Worm (Caenorhabditis elegans) whole organism, L4 larva: ENCODE measurements around the gene K01F9.2.

ENCODE experiments used
- F26F4.8 ChIP-seq: fragments of 200-800 bp; sonication (Bioruptor generic); conservative IDR thresholded peaks from 2 replicates; pipeline ENCODE4 v1.3.6; 2022; ENCODE audit warnings: missing genetic modification characterization, missing compliant biosample characterization
- F37D6.2 ChIP-seq: sonication (generic microtip); optimal IDR thresholded peaks from 2 replicates; lab custom pipeline; 2016; ENCODE audit warnings: mild to moderate bottlenecking, missing genetic modification characterization, missing compliant biosample characterization
- R02D3.7 ChIP-seq: fragments of 150-350 bp; sonication (generic microtip); optimal IDR thresholded peaks from 3 replicates; lab custom pipeline; 2014; ENCODE audit warnings: missing biosample characterization, missing genetic modification characterization
- T26A8.4 ChIP-seq: fragments of 200-800 bp; sonication (Bioruptor generic); IDR thresholded peaks from 2 replicates; pipeline ENCODE4 v1.3.6; 2022; ENCODE audit warnings: missing genetic modification characterization, missing compliant biosample characterization
- Y75B8A.6 ChIP-seq: fragments of 200-800 bp; sonication (Bioruptor generic); IDR thresholded peaks from 2 replicates; pipeline ENCODE4 v1.3.6; 2022; ENCODE audit warnings: missing genetic modification reagents, missing genetic modification characterization, missing compliant biosample characterization
- aly-2 ChIP-seq: sonication (generic microtip); optimal IDR thresholded peaks from 2 replicates; lab custom pipeline; 2018; ENCODE audit warnings: missing biosample characterization, missing genetic modification characterization
- ama-1 ChIP-seq: fragments of 150-350 bp; optimal IDR thresholded peaks from 2 replicates; lab custom pipeline; 2014; ENCODE audit warnings: inconsistent platforms, mixed read lengths
- arid-1 ChIP-seq: fragments of 200-800 bp; sonication (Bioruptor generic); conservative IDR thresholded peaks from 2 replicates; pipeline ENCODE4 v1.3.6; 2022; ENCODE audit warnings: missing genetic modification reagents, missing genetic modification characterization, missing compliant biosample characterization
- ceh-32 ChIP-seq: sonication (generic microtip); optimal IDR thresholded peaks from 2 replicates; lab custom pipeline; 2016; ENCODE audit warnings: mild to moderate bottlenecking, missing genetic modification characterization, missing compliant biosample characterization; ENCODE audit not compliant: poor library complexity
- cey-2 ChIP-seq: sonication (generic microtip); optimal IDR thresholded peaks from 3 replicates; lab custom pipeline; 2017; ENCODE audit warnings: missing genetic modification characterization, mild to moderate bottlenecking, missing compliant biosample characterization, antibody characterized with exemption, borderline replicate concordance; ENCODE audit not compliant: insufficient read depth
- ctbp-1 ChIP-seq: fragments of 200-800 bp; sonication (Bioruptor generic); IDR thresholded peaks from 2 replicates; pipeline ENCODE4 v1.3.6; 2022; ENCODE audit warnings: missing genetic modification reagents, missing genetic modification characterization, missing compliant biosample characterization
- daf-16 ChIP-seq, 3 experiments: sonication (generic microtip); optimal IDR thresholded peaks; 2 replicates each; lab custom pipeline; 2016 to 2017; ENCODE audit warnings: missing genetic modification characterization in 3 of 3, missing genetic modification reagents in 3 of 3, mild to moderate bottlenecking in 2 of 3, missing compliant biosample characterization in 2 of 3, missing biosample characterization in 1 of 3, moderate library complexity in 1 of 3
- duxl-1 ChIP-seq: sonication (generic microtip); optimal IDR thresholded peaks from 2 replicates; lab custom pipeline; 2016; ENCODE audit warnings: mild to moderate bottlenecking, missing genetic modification characterization, moderate library complexity, missing compliant biosample characterization; ENCODE audit not compliant: poor library complexity
- egl-43 ChIP-seq: fragments of 200-800 bp; sonication (Bioruptor generic); IDR thresholded peaks from 2 replicates; pipeline ENCODE4 v1.3.6; 2022; ENCODE audit warnings: missing genetic modification reagents, missing genetic modification characterization, missing compliant biosample characterization
- gei-8 ChIP-seq: fragments of 200-800 bp; sonication (Bioruptor generic); optimal IDR thresholded peaks from 2 replicates; lab custom pipeline; 2018; ENCODE audit warnings: mild to moderate bottlenecking, missing genetic modification characterization, missing compliant biosample characterization
- hlh-11 ChIP-seq: fragments of 200-800 bp; sonication (Bioruptor generic); optimal IDR thresholded peaks from 2 replicates; lab custom pipeline; 2018; ENCODE audit warnings: mild to moderate bottlenecking, missing genetic modification characterization, missing compliant biosample characterization
- hmg-1.1 ChIP-seq: fragments of 200-800 bp; sonication (Bioruptor generic); IDR thresholded peaks from 2 replicates; pipeline ENCODE4 v1.3.6; 2022; ENCODE audit warnings: missing genetic modification reagents, missing genetic modification characterization, missing compliant biosample characterization
- jun-1 ChIP-seq: fragments of 150-350 bp; optimal IDR thresholded peaks from 2 replicates; lab custom pipeline; 2014; ENCODE audit warnings: missing biosample characterization, missing genetic modification reagents, missing genetic modification characterization
- lim-7 ChIP-seq: fragments of 200-800 bp; sonication (Bioruptor generic); IDR thresholded peaks from 2 replicates; pipeline ENCODE4 v1.3.6; 2022; ENCODE audit warnings: missing genetic modification characterization, missing compliant biosample characterization
- lin-13 ChIP-seq: fragments of 150-350 bp; optimal IDR thresholded peaks from 2 replicates; lab custom pipeline; 2014; ENCODE audit warnings: missing biosample characterization, missing genetic modification reagents, missing genetic modification characterization
- lin-38 ChIP-seq: fragments of 200-800 bp; sonication (Bioruptor generic); IDR thresholded peaks from 2 replicates; pipeline ENCODE4 v1.3.6; 2022; ENCODE audit warnings: missing genetic modification reagents, missing genetic modification characterization, missing compliant biosample characterization
- lin-39 ChIP-seq: fragments of 150-350 bp; optimal IDR thresholded peaks from 2 replicates; lab custom pipeline; 2014; ENCODE audit warnings: missing biosample characterization, missing genetic modification reagents, missing genetic modification characterization
- madf-9 ChIP-seq: fragments of 200-800 bp; sonication (Bioruptor generic); conservative IDR thresholded peaks from 2 replicates; pipeline ENCODE4 v1.3.6; 2022; ENCODE audit warnings: missing genetic modification reagents, missing genetic modification characterization, missing compliant biosample characterization
- mep-1 ChIP-seq: fragments of 150-350 bp; sonication (generic microtip); optimal IDR thresholded peaks from 3 replicates; lab custom pipeline; 2014; ENCODE audit warnings: missing biosample characterization, missing genetic modification characterization
- nhr-10 ChIP-seq: fragments of 150-350 bp; optimal IDR thresholded peaks from 2 replicates; lab custom pipeline; 2014; ENCODE audit warnings: missing biosample characterization, missing genetic modification characterization
- nhr-102 ChIP-seq: sonication (generic microtip); optimal IDR thresholded peaks from 2 replicates; lab custom pipeline; 2016; ENCODE audit warnings: mild to moderate bottlenecking, missing genetic modification characterization, moderate library complexity, missing compliant biosample characterization
- nhr-25 ChIP-seq: sonication (generic microtip); optimal IDR thresholded peaks from 2 replicates; lab custom pipeline; 2017; ENCODE audit warnings: missing genetic modification characterization, mild to moderate bottlenecking, missing compliant biosample characterization, antibody characterized with exemption, moderate library complexity, borderline replicate concordance; ENCODE audit not compliant: insufficient read depth
- pha-4 ChIP-seq, 2 experiments: fragments of 150-350 bp in 1 of 2; fragments of 200-800 bp in 1 of 2; sonication (Bioruptor generic) in 1 of 2; IDR thresholded peaks in 1 of 2; optimal IDR thresholded peaks in 1 of 2; 2 replicates each; pipeline versions ENCODE4 v1.3.6 to Lab custom; 2014 to 2022; ENCODE audit warnings: missing genetic modification characterization in 2 of 2, missing genetic modification reagents in 2 of 2, missing biosample characterization in 1 of 2, missing compliant biosample characterization in 1 of 2
- php-3 ChIP-seq: fragments of 200-800 bp; sonication (Bioruptor generic); IDR thresholded peaks from 2 replicates; pipeline ENCODE4 v1.3.6; 2022; ENCODE audit warnings: missing genetic modification reagents, missing genetic modification characterization, missing compliant biosample characterization
- rbr-2 ChIP-seq: sonication (generic microtip); optimal IDR thresholded peaks from 2 replicates; lab custom pipeline; 2016; ENCODE audit warnings: missing genotype, missing genetic modification characterization, missing compliant biosample characterization
- saeg-2 ChIP-seq: fragments of 200-800 bp; sonication (Bioruptor generic); IDR thresholded peaks from 2 replicates; pipeline ENCODE4 v1.3.6; 2022; ENCODE audit warnings: missing genetic modification reagents, missing genetic modification characterization, missing compliant biosample characterization
- sdz-12 ChIP-seq: fragments of 200-800 bp; sonication (Bioruptor generic); optimal IDR thresholded peaks from 2 replicates; lab custom pipeline; 2018; ENCODE audit warnings: mild to moderate bottlenecking, missing genetic modification characterization, missing compliant biosample characterization
- snpc-1.2 ChIP-seq: fragments of 200-800 bp; sonication (Bioruptor generic); IDR thresholded peaks from 2 replicates; pipeline ENCODE4 v1.3.6; 2022; ENCODE audit warnings: missing genetic modification reagents, missing genetic modification characterization, missing compliant biosample characterization
- spr-3 ChIP-seq: fragments of 200-800 bp; sonication (Bioruptor generic); optimal IDR thresholded peaks from 2 replicates; lab custom pipeline; 2018; ENCODE audit warnings: mild to moderate bottlenecking, missing genetic modification characterization, missing compliant biosample characterization
- unc-39 ChIP-seq: sonication (generic microtip); optimal IDR thresholded peaks from 2 replicates; lab custom pipeline; 2017; ENCODE audit warnings: missing biosample characterization, missing genetic modification characterization
- vab-7 ChIP-seq: fragments of 200-800 bp; sonication (Bioruptor generic); IDR thresholded peaks from 2 replicates; pipeline ENCODE4 v1.3.6; 2022; ENCODE audit warnings: missing genetic modification reagents, missing genetic modification characterization, missing compliant biosample characterization
- zip-11 ChIP-seq: fragments of 200-800 bp; sonication (Bioruptor generic); IDR thresholded peaks from 2 replicates; pipeline ENCODE4 v1.3.6; 2022; ENCODE audit warnings: missing genetic modification characterization, missing compliant biosample characterization
- zip-2 ChIP-seq: fragments of 150-350 bp; optimal IDR thresholded peaks from 2 replicates; lab custom pipeline; 2014; ENCODE audit warnings: missing biosample characterization, missing genetic modification characterization
- ztf-11 ChIP-seq: fragments of 150-350 bp; optimal IDR thresholded peaks from 2 replicates; lab custom pipeline; 2014; ENCODE audit warnings: missing biosample characterization, missing genetic modification characterization
- ztf-7 ChIP-seq: fragments of 150-350 bp; optimal IDR thresholded peaks from 2 replicates; lab custom pipeline; 2014; ENCODE audit warnings: missing biosample characterization, missing genetic modification characterization

Gene K01F9.2

DNA sequence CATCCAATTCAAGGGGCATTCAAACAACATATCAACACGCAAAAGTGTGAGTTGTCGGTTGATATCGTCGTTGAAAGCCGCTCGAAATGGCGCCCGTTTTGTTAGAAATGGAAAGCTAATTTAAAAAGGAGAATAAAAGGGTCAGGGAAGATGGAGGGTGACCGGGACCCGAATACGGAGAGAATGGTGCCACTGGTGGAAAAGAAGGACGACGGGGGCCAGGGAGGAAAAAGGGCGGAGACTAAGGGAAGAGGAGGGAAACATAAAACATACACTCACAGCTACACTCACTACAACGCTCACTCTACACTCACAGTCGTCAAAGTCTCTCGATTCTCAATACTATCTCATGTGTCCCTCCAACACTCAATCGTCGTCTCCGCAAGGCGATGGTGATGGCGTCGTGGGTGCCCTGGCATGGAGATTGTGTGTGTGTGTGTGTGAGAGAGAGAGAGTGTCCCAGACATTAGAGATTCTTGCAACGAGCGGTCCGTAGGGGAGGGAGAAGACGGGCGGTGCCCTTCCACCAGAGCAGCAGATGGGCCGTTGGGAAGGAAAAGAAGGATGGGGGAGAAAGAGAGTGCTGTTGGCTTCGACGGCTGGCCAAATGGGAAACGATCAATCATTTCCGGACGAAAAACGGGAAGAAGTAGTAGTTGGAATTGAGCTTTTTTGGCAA, 2.8 kb downstream of the K01F9.2 start (continued):
- no peak for TF ChIP-seq duxl-1 (tag; lab: Kevin White, UChicago)
- peak; percentile 12 for TF ChIP-seq nhr-25 (tag; lab: Kevin White, UChicago)
- peak; percentile 43 for TF ChIP-seq lin-13 (GFP tag; lab: Kevin White, UChicago)
- peak in 1 of 2 experiments; percentile 62 for TF ChIP-seq daf-16 (GFP tag; optimal IDR thresholded peaks at IDR 0.05; lab: Kevin White, UChicago)
- no peak for TF ChIP-seq daf-16 (tag; optimal IDR thresholded peaks at IDR 0.05; lab: Kevin White, UChicago)

DNA sequence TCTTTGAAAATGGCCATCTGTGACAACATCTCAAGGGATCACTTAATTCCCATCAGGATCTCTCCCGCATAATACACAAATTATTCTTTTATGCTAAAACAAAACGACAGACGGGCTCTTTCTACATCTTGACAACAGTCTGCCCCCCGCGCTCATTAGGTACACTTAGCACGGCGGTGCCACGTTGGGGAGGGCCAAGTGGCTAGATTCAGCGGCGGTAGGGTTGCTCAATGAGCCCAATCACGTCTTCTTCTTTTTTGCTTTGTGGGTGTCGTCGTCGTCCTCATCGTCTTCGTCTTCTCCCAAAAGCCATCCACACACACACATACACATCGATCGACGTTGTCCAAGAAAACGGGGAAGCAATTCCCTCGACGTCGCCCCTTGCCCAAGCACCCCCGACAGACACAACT, 3.9 kb downstream of the K01F9.2 start:
- TF ChIP-seq lim-7, result peak; percentile 33; the same call in 1 of the 2 replicates
- no peak for TF ChIP-seq snpc-1.2 (GFP tag; lab: Robert Waterston, UW)
- TF ChIP-seq R02D3.7 (tag; lab: Kevin White, UChicago), result no peak
- no peak for TF ChIP-seq ztf-11 (tag; lab: Kevin White, UChicago)
- peak; percentile 6 for TF ChIP-seq mep-1 (tag; lab: Kevin White, UChicago)
- TF ChIP-seq pha-4 (GFP tag; IDR thresholded peaks at IDR 0.05; lab: Robert Waterston, UW), result 0 out of 2 replicates have a peak, but pooled peaks have one; percentile 10
- TF ChIP-seq pha-4 (tag; optimal IDR thresholded peaks at IDR 0.05; lab: Kevin White, UChicago), result no peak
- 0 out of 2 replicates have a peak, but pooled peaks have one; percentile 58 for TF ChIP-seq F26F4.8
- no peak for TF ChIP-seq jun-1 (tag; lab: Kevin White, UChicago)
- peak; percentile 34 for TF ChIP-seq rbr-2 (tag; lab: Kevin White, UChicago)
- TF ChIP-seq zip-11 (GFP tag; lab: Robert Waterston, UW), result no peak
- TF ChIP-seq sdz-12 (GFP tag; lab: Kevin White, UChicago), result no peak
- no peak for TF ChIP-seq ceh-32 (tag; lab: Kevin White, UChicago)
- peak; percentile 48 for TF ChIP-seq vab-7 (GFP tag; lab: Robert Waterston, UW)
- peak; percentile 18 for TF ChIP-seq spr-3 (GFP tag; lab: Kevin White, UChicago)
- no peak for TF ChIP-seq nhr-102 (tag; lab: Kevin White, UChicago)
- no peak for TF ChIP-seq aly-2 (tag; lab: Kevin White, UChicago)
- TF ChIP-seq ctbp-1, result peak; percentile 72; the same call in 1 of the 2 replicates
- no peak for TF ChIP-seq php-3 (GFP tag; lab: Robert Waterston, UW)
- no peak for TF ChIP-seq hlh-11 (tag; lab: Kevin White, UChicago)
- TF ChIP-seq egl-43 (GFP tag; lab: Robert Waterston, UW), result peak; percentile 61; the same call in 1 of the 2 replicates
- TF ChIP-seq hmg-1.1, result peak; percentile 42
- TF ChIP-seq nhr-10, result no peak
- TF ChIP-seq unc-39, result no peak
- peak; percentile 47 for TF ChIP-seq F37D6.2 (tag; lab: Kevin White, UChicago)
- TF ChIP-seq saeg-2 (GFP tag; lab: Robert Waterston, UW), result no peak
- TF ChIP-seq ztf-7 (tag; lab: Kevin White, UChicago), result no peak
- TF ChIP-seq gei-8 (GFP tag; lab: Kevin White, UChicago), result no peak
- peak; percentile 40; the same call in 1 of the 2 replicates for TF ChIP-seq T26A8.4 (GFP tag; lab: Robert Waterston, UW)
- TF ChIP-seq lin-38 (GFP tag; lab: Robert Waterston, UW), result no peak
- no peak for TF ChIP-seq madf-9 (GFP tag; lab: Robert Waterston, UW)
- TF ChIP-seq ama-1 (lab: Kevin White, UChicago), result no peak
- TF ChIP-seq Y75B8A.6 (GFP tag; lab: Robert Waterston, UW), result no peak
- TF ChIP-seq zip-2 (tag; lab: Kevin White, UChicago), result no peak
- TF ChIP-seq cey-2 (tag; lab: Kevin White, UChicago), result no peak
- no peak for TF ChIP-seq lin-39
- no peak for TF ChIP-seq arid-1 (GFP tag; lab: Robert Waterston, UW)
- no peak for TF ChIP-seq lin-13 (GFP tag; lab: Kevin White, UChicago)
